Worm (Caenorhabditis elegans): ENCODE measurements around the gene tra-4.

ce11 chrX:2877433-2877832 lies 20.0 kb upstream of the tra-4 start:
- TF ChIP-seq F52B5.7 (tag; optimal IDR thresholded peaks at IDR 0.05) = no peak
- no peak for TF ChIP-seq ceh-100 (GFP tag; IDR thresholded peaks at IDR 0.05)
- TF ChIP-seq ceh-40 (GFP tag; IDR thresholded peaks at IDR 0.05) = no peak

Data from whole organism, young adult.